Fruit fly (Drosophila melanogaster) whole organism, embryonic: ENCODE data around the gene CG18131.
A peak's percentile ranks its signal among the peaks of the same experiment; 100 is the strongest.

Experiments
- Aef1 ChIP-seq: fragments of 200-800 bp; sonication (Bioruptor generic); IDR thresholded peaks from 3 replicates; pipeline ENCODE4 v1.3.6; 2022; ENCODE audit warnings: missing biosample characterization, missing genetic modification characterization
- CG10431 ChIP-seq: fragments of 200-800 bp; sonication (Bioruptor generic); optimal IDR thresholded peaks from 3 replicates; lab custom pipeline; 2018; ENCODE audit warnings: missing biosample characterization, mild to moderate bottlenecking, missing genetic modification characterization
- CG12071 ChIP-seq: fragments of 200-800 bp; sonication (Bioruptor generic); optimal IDR thresholded peaks from 3 replicates; lab custom pipeline; 2018; ENCODE audit warnings: missing biosample characterization, mild to moderate bottlenecking, missing genetic modification characterization
- CG13424 ChIP-seq: fragments of 200-800 bp; sonication (Bioruptor generic); optimal IDR thresholded peaks from 2 replicates; lab custom pipeline; 2019; ENCODE audit warnings: missing biosample characterization, mild to moderate bottlenecking, missing genetic modification characterization, moderate library complexity
- CG14860 ChIP-seq: fragments of 200-800 bp; sonication (Bioruptor generic); IDR thresholded peaks from 3 replicates; pipeline ENCODE4 v1.3.6; 2022; ENCODE audit warnings: missing biosample characterization, missing genetic modification characterization; ENCODE audit not compliant: partially characterized antibody
- CG15011 ChIP-seq: fragments of 200-800 bp; sonication (Bioruptor generic); optimal IDR thresholded peaks from 3 replicates; lab custom pipeline; 2018; ENCODE audit warnings: missing biosample characterization, mild to moderate bottlenecking, missing genetic modification characterization
- CG17568 ChIP-seq: fragments of 200-800 bp; sonication (Bioruptor generic); optimal IDR thresholded peaks from 2 replicates; lab custom pipeline; 2018; ENCODE audit warnings: missing biosample characterization, mild to moderate bottlenecking, missing genetic modification characterization, moderate library complexity
- CG17829 ChIP-seq: fragments of 200-800 bp; optimal IDR thresholded peaks from 2 replicates; lab custom pipeline; 2019; ENCODE audit warnings: missing biosample characterization, mild to moderate bottlenecking, missing genetic modification characterization, moderate library complexity
- CG18476 ChIP-seq: fragments of 200-800 bp; sonication (Bioruptor generic); optimal IDR thresholded peaks from 2 replicates; lab custom pipeline; 2016; ENCODE audit warnings: missing biosample characterization, mild to moderate bottlenecking, missing genetic modification characterization
- CG3163 ChIP-seq: fragments of 200-800 bp; sonication (Bioruptor generic); optimal IDR thresholded peaks from 3 replicates; lab custom pipeline; 2016; ENCODE audit warnings: missing biosample characterization, missing genetic modification characterization
- CG3281 ChIP-seq: fragments of 200-800 bp; sonication (Bioruptor generic); optimal IDR thresholded peaks from 3 replicates; lab custom pipeline; 2017; ENCODE audit warnings: missing biosample characterization, mild to moderate bottlenecking, missing genetic modification characterization
- CG33213 ChIP-seq: fragments of 200-800 bp; sonication (Bioruptor generic); optimal IDR thresholded peaks from 3 replicates; lab custom pipeline; 2016; ENCODE audit warnings: missing biosample characterization, missing genetic modification characterization
- CG42726 ChIP-seq: fragments of 200-800 bp; sonication (Bioruptor generic); IDR thresholded peaks from 2 replicates; pipeline ENCODE4 v1.3.6; 2022; ENCODE audit warnings: missing biosample characterization, missing genetic modification characterization; ENCODE audit not compliant: partially characterized antibody
- CG4282 ChIP-seq: fragments of 200-800 bp; sonication (Bioruptor generic); optimal IDR thresholded peaks from 2 replicates; lab custom pipeline; 2016; ENCODE audit warnings: missing biosample characterization, missing genetic modification characterization
- CG6854 ChIP-seq: fragments of 200-800 bp; sonication (Bioruptor generic); optimal IDR thresholded peaks from 3 replicates; lab custom pipeline; 2017; ENCODE audit warnings: missing biosample characterization, mild to moderate bottlenecking, missing genetic modification characterization
- CG7271 ChIP-seq: fragments of 200-800 bp; sonication (Bioruptor generic); optimal IDR thresholded peaks from 2 replicates; lab custom pipeline; 2018; ENCODE audit warnings: missing biosample characterization, mild to moderate bottlenecking, missing genetic modification characterization, moderate library complexity
- CG7928 ChIP-seq: fragments of 200-800 bp; sonication (Bioruptor generic); optimal IDR thresholded peaks from 2 replicates; lab custom pipeline; 2017; ENCODE audit warnings: missing biosample characterization, mild to moderate bottlenecking, missing genetic modification characterization
- CkIIα-i1 ChIP-seq: fragments of 200-800 bp; sonication (Bioruptor generic); IDR thresholded peaks from 2 replicates; pipeline ENCODE4 v1.3.6; 2022; ENCODE audit warnings: missing biosample characterization, missing genetic modification characterization
- CrebB ChIP-seq: fragments of 200-800 bp; sonication (Bioruptor generic); optimal IDR thresholded peaks from 3 replicates; lab custom pipeline; 2018; ENCODE audit warnings: missing biosample characterization, mild to moderate bottlenecking, missing genetic modification characterization
- Dek ChIP-seq: fragments of 200-800 bp; sonication (Bioruptor generic); optimal IDR thresholded peaks from 3 replicates; lab custom pipeline; 2019; ENCODE audit warnings: missing biosample characterization, mild to moderate bottlenecking, missing genetic modification characterization, moderate library complexity
- Doc3 ChIP-seq: fragments of 200-800 bp; sonication (Bioruptor generic); IDR thresholded peaks from 3 replicates; pipeline ENCODE4 v1.3.6; 2022; ENCODE audit warnings: missing biosample characterization, missing genetic modification characterization; ENCODE audit not compliant: partially characterized antibody
- HHEX ChIP-seq: fragments of 200-800 bp; sonication (Bioruptor generic); optimal IDR thresholded peaks from 3 replicates; lab custom pipeline; 2017; ENCODE audit warnings: missing biosample characterization, mild to moderate bottlenecking, missing genetic modification characterization, missing genetic modification reagents
- HLH3B ChIP-seq: fragments of 200-800 bp; sonication (Bioruptor generic); IDR thresholded peaks from 2 replicates; pipeline ENCODE4 v1.3.6; 2022; ENCODE audit warnings: missing biosample characterization, missing genetic modification characterization
- Meics ChIP-seq: fragments of 200-800 bp; sonication (Bioruptor generic); optimal IDR thresholded peaks from 2 replicates; lab custom pipeline; 2017; ENCODE audit warnings: missing biosample characterization, mild to moderate bottlenecking, missing genetic modification characterization
- NK7.1 ChIP-seq: fragments of 200-800 bp; sonication (Bioruptor generic); optimal IDR thresholded peaks from 3 replicates; lab custom pipeline; 2016; ENCODE audit warnings: missing biosample characterization, missing genetic modification characterization
- Side ChIP-seq: fragments of 200-800 bp; sonication (Bioruptor generic); optimal IDR thresholded peaks from 2 replicates; lab custom pipeline; 2016; ENCODE audit warnings: missing biosample characterization, missing genetic modification characterization
- Sry-β ChIP-seq: fragments of 200-800 bp; sonication (Bioruptor generic); optimal IDR thresholded peaks from 2 replicates; lab custom pipeline; 2018; ENCODE audit warnings: missing biosample characterization, mild to moderate bottlenecking, missing genetic modification characterization, moderate library complexity
- Vsx1 ChIP-seq: fragments of 200-800 bp; sonication (Bioruptor generic); optimal IDR thresholded peaks from 2 replicates; lab custom pipeline; 2017; ENCODE audit warnings: missing biosample characterization, mild to moderate bottlenecking, missing genetic modification characterization, missing genetic modification reagents
- abd-A ChIP-seq: fragments of 200-800 bp; sonication (Bioruptor generic); optimal IDR thresholded peaks from 3 replicates; lab custom pipeline; 2019; ENCODE audit warnings: missing biosample characterization, mild to moderate bottlenecking, missing genetic modification characterization, moderate library complexity
- al ChIP-seq: fragments of 200-800 bp; sonication (Bioruptor generic); IDR thresholded peaks from 2 replicates; pipeline ENCODE4 v1.3.6; 2022; ENCODE audit warnings: missing biosample characterization, missing genetic modification characterization
- caup ChIP-seq: fragments of 200-800 bp; sonication (Bioruptor generic); optimal IDR thresholded peaks from 3 replicates; lab custom pipeline; 2017; ENCODE audit warnings: missing biosample characterization, mild to moderate bottlenecking, missing genetic modification characterization, moderate library complexity; ENCODE audit not compliant: severe bottlenecking
- chif ChIP-seq, 2 experiments: fragments of 200-800 bp; sonication (Bioruptor generic); optimal IDR thresholded peaks; 3 replicates each; lab custom pipeline; 2016; ENCODE audit warnings: missing biosample characterization in 2 of 2, missing genetic modification characterization in 2 of 2
- dan ChIP-seq: fragments of 200-800 bp; sonication (Bioruptor generic); IDR thresholded peaks from 2 replicates; pipeline ENCODE4 v1.3.6; 2022; ENCODE audit warnings: missing biosample characterization, missing genetic modification characterization
- dysf ChIP-seq: fragments of 200-800 bp; sonication (Bioruptor generic); IDR thresholded peaks from 3 replicates; pipeline ENCODE4 v1.3.6; 2022; ENCODE audit warnings: missing biosample characterization, missing genetic modification characterization
- emc ChIP-seq: fragments of 200-800 bp; sonication (Bioruptor generic); optimal IDR thresholded peaks from 2 replicates; lab custom pipeline; 2016; ENCODE audit warnings: missing biosample characterization, missing genetic modification characterization
- eve ChIP-seq, 2 experiments: fragments of >200 bp; optimal IDR thresholded peaks; 2 replicates each; lab custom pipeline; 2017; ENCODE audit warnings: missing biosample characterization in 2 of 2, missing genetic modification characterization in 2 of 2
- fd64A ChIP-seq: fragments of 200-800 bp; sonication (Bioruptor generic); optimal IDR thresholded peaks from 3 replicates; lab custom pipeline; 2018; ENCODE audit warnings: missing biosample characterization, mild to moderate bottlenecking, missing genetic modification characterization
- fu2 ChIP-seq: fragments of 200-800 bp; sonication (Bioruptor generic); optimal IDR thresholded peaks from 2 replicates; lab custom pipeline; 2016; ENCODE audit warnings: missing biosample characterization, missing genetic modification characterization
- hkb ChIP-seq, 2 experiments: fragments of 200-800 bp in 1 of 2; fragments of >200 bp in 1 of 2; sonication (Bioruptor generic) in 1 of 2; IDR thresholded peaks in 1 of 2; optimal IDR thresholded peaks in 1 of 2; 2 replicates each; pipeline versions ENCODE4 v1.3.6 to Lab custom; 2017 to 2022; ENCODE audit warnings: missing biosample characterization in 1 of 2, missing genetic modification characterization in 1 of 2
- jing ChIP-seq: fragments of 200-800 bp; sonication (Bioruptor generic); optimal IDR thresholded peaks from 2 replicates; lab custom pipeline; 2018; ENCODE audit warnings: missing biosample characterization, mild to moderate bottlenecking, missing genetic modification characterization
- maf-S ChIP-seq: fragments of 200-800 bp; sonication (Bioruptor generic); optimal IDR thresholded peaks from 2 replicates; lab custom pipeline; 2016; ENCODE audit warnings: missing biosample characterization, missing genetic modification characterization
- mirr ChIP-seq: fragments of 200-800 bp; sonication (Bioruptor generic); optimal IDR thresholded peaks from 3 replicates; lab custom pipeline; 2018; ENCODE audit warnings: missing biosample characterization, mild to moderate bottlenecking, missing genetic modification characterization
- oc ChIP-seq: fragments of 200-800 bp; sonication (Bioruptor generic); optimal IDR thresholded peaks from 2 replicates; lab custom pipeline; 2018; ENCODE audit warnings: missing biosample characterization, mild to moderate bottlenecking, missing genetic modification characterization, moderate library complexity
- onecut ChIP-seq: fragments of 200-800 bp; sonication (Bioruptor generic); IDR thresholded peaks from 2 replicates; pipeline ENCODE4 v1.3.6; 2022; ENCODE audit warnings: missing biosample characterization, missing genetic modification characterization
- peb ChIP-seq: fragments of 200-800 bp; sonication (Bioruptor generic); IDR thresholded peaks from 2 replicates; pipeline ENCODE4 v1.3.6; 2022; ENCODE audit warnings: missing biosample characterization, missing genetic modification characterization
- pho ChIP-seq: fragments of 200-800 bp; sonication (Bioruptor generic); optimal IDR thresholded peaks from 2 replicates; lab custom pipeline; 2016; ENCODE audit warnings: missing biosample characterization, missing genetic modification characterization
- scrt ChIP-seq: fragments of 200-800 bp; sonication (Bioruptor generic); optimal IDR thresholded peaks from 2 replicates; lab custom pipeline; 2018; ENCODE audit warnings: missing biosample characterization, mild to moderate bottlenecking, missing genetic modification characterization, moderate library complexity
- sim ChIP-seq: fragments of 200-800 bp; sonication (Bioruptor generic); IDR thresholded peaks from 2 replicates; pipeline ENCODE4 v1.3.6; 2022; ENCODE audit warnings: missing biosample characterization, missing genetic modification characterization
- so ChIP-seq: fragments of 200-800 bp; sonication (Bioruptor generic); IDR thresholded peaks from 3 replicates; pipeline ENCODE4 v1.3.6; 2022; ENCODE audit warnings: missing biosample characterization, missing genetic modification characterization
- zfh1 ChIP-seq: fragments of 200-800 bp; sonication (Bioruptor generic); IDR thresholded peaks from 3 replicates; pipeline ENCODE4 v1.3.6; 2022; ENCODE audit warnings: missing biosample characterization, missing genetic modification characterization

The CG18131 gene

dm6 chr2L:1473427-1473826, 27.0 kb downstream of the CG18131 start (continued):
- TF ChIP-seq CG6854 (GFP tag; lab: Kevin White, UChicago) (no peak), caup (GFP tag; lab: Kevin White, UChicago) (no peak), CG7271 (tag; lab: Kevin White, UChicago) (no peak), Side (GFP tag; lab: Kevin White, UChicago) (peak; percentile 35), CG7928 (GFP tag; lab: Kevin White, UChicago) (no peak), CG15011 (GFP tag; lab: Kevin White, UChicago) (no peak), CG3281 (no peak), maf-S (GFP tag; lab: Kevin White, UChicago) (no peak), Aef1 (GFP tag; lab: Robert Waterston, UW) (peak; percentile 23; the same call in 1 of the 3 replicates), HHEX (GFP tag; lab: Kevin White, UChicago) (peak; percentile 24), CG12071 (no peak), eve (GFP tag; optimal IDR thresholded peaks at IDR 0.05; lab: Kevin White, UChicago) (no peak), CG3163 (GFP tag; lab: Kevin White, UChicago) (no peak), Meics (peak; percentile 4), hkb (optimal IDR thresholded peaks at IDR 0.05; lab: Kevin White, UChicago) (no peak), hkb (GFP tag; IDR thresholded peaks at IDR 0.05; lab: Robert Waterston, UW) (peak; percentile 75), peb (GFP tag; lab: Robert Waterston, UW) (peak; percentile 33; the same call in 1 of the 2 replicates), CG18476 (no peak), so (GFP tag; lab: Robert Waterston, UW) (peak; percentile 20; the same call in 1 of the 3 replicates), zfh1 (peak; percentile 87), Sry-β (GFP tag; lab: Kevin White, UChicago) (no peak), scrt (no peak), CG4282 (GFP tag; lab: Kevin White, UChicago) (no peak), CG10431 (GFP tag; lab: Kevin White, UChicago) (no peak), dysf (peak; percentile 64), HLH3B (GFP tag; lab: Robert Waterston, UW) (peak; percentile 69), fu2 (GFP tag; lab: Kevin White, UChicago) (no peak), CG17568 (no peak), oc (tag; lab: Kevin White, UChicago) (no peak), Dek (tag; lab: Kevin White, UChicago) (no peak), abd-A (no peak), CG14860 (GFP tag; lab: Robert Waterston, UW) (no peak), dan (GFP tag; lab: Robert Waterston, UW) (peak; percentile 67), Vsx1 (no peak), CrebB (tag; lab: Kevin White, UChicago) (no peak), CkIIα-i1 (GFP tag; lab: Robert Waterston, UW) (no peak), al (no peak), sim (0 out of 2 replicates have a peak, but pooled peaks have one; percentile 18), jing (GFP tag; lab: Kevin White, UChicago) (no peak), mirr (no peak), CG17829 (tag; lab: Kevin White, UChicago) (peak; percentile 70), NK7.1 (no peak), CG33213 (GFP tag; lab: Kevin White, UChicago) (no peak), onecut (peak; percentile 67), CG13424 (tag; lab: Kevin White, UChicago) (peak; percentile 36), fd64A (no peak), CG42726 (no peak), emc (GFP tag; lab: Kevin White, UChicago) (no peak), pho (GFP tag; lab: Kevin White, UChicago) (no peak), chif (GFP tag; optimal IDR thresholded peaks at IDR 0.05; lab: Kevin White, UChicago) (peak; percentile 19 to 61), Doc3 (GFP tag; lab: Robert Waterston, UW) (no peak)
